Fruit fly (Drosophila melanogaster) whole organism, adult: Measurements from ENCODE around the gene Hr96.
A peak's percentile ranks its signal among the peaks of the same experiment; 100 is the strongest.

Experiments
- CG11617 ChIP-seq: fragments of 200-800 bp; sonication (Bioruptor generic); optimal IDR thresholded peaks from 2 replicates; lab custom pipeline; 2017; ENCODE audit warnings: mild to moderate bottlenecking, missing biosample characterization, missing genetic modification reagents, missing genetic modification characterization
- CG12768 ChIP-seq: fragments of 200-800 bp; sonication (Bioruptor generic); optimal IDR thresholded peaks from 2 replicates; lab custom pipeline; 2017; ENCODE audit warnings: missing biosample characterization, missing genetic modification characterization, mild to moderate bottlenecking, moderate library complexity, missing genetic modification reagents
- CG33017 ChIP-seq: fragments of 200-800 bp; sonication (Bioruptor generic); optimal IDR thresholded peaks from 2 replicates; lab custom pipeline; 2018; ENCODE audit warnings: missing biosample characterization, mild to moderate bottlenecking, missing genetic modification characterization, moderate library complexity
- CG5204 ChIP-seq: fragments of 200-800 bp; sonication (Bioruptor generic); optimal IDR thresholded peaks from 2 replicates; lab custom pipeline; 2016; ENCODE audit warnings: missing biosample characterization, missing genetic modification characterization
- CG7045 ChIP-seq: fragments of 200-800 bp; sonication (Bioruptor generic); optimal IDR thresholded peaks from 2 replicates; lab custom pipeline; 2017; ENCODE audit warnings: missing biosample characterization, mild to moderate bottlenecking, missing genetic modification characterization
- CG7101 ChIP-seq: fragments of 200-800 bp; sonication (Bioruptor generic); optimal IDR thresholded peaks from 2 replicates; lab custom pipeline; 2018; ENCODE audit warnings: missing biosample characterization, mild to moderate bottlenecking, missing genetic modification characterization, moderate library complexity
- Clk ChIP-seq: fragments of 200-800 bp; sonication (Bioruptor generic); optimal IDR thresholded peaks from 2 replicates; lab custom pipeline; 2017; ENCODE audit warnings: missing biosample characterization, missing genetic modification characterization
- Crg-1 ChIP-seq: fragments of 200-800 bp; sonication (Bioruptor generic); optimal IDR thresholded peaks from 2 replicates; lab custom pipeline; 2016; ENCODE audit warnings: missing biosample characterization, missing genetic modification characterization
- Mnt ChIP-seq: fragments of 200-800 bp; sonication (Bioruptor generic); optimal IDR thresholded peaks from 2 replicates; lab custom pipeline; 2016; ENCODE audit warnings: missing biosample characterization, mild to moderate bottlenecking, missing genetic modification characterization
- toe ChIP-seq: fragments of 200-800 bp; sonication (Bioruptor generic); optimal IDR thresholded peaks from 2 replicates; lab custom pipeline; 2016; ENCODE audit warnings: missing biosample characterization, missing genetic modification characterization

- TF ChIP-seq Mnt (GFP tag; lab: Kevin White, UChicago) (peak; percentile 43), CG7045 (GFP tag; lab: Kevin White, UChicago) (no peak), CG33017 (tag; lab: Kevin White, UChicago) (no peak), CG7101 (tag; lab: Kevin White, UChicago) (no peak), toe (GFP tag; lab: Kevin White, UChicago) (no peak), Crg-1 (GFP tag; lab: Kevin White, UChicago) (no peak), CG12768 (GFP tag; lab: Kevin White, UChicago) (no peak), Clk (GFP tag; lab: Kevin White, UChicago) (no peak), CG5204 (no peak), CG11617 (no peak)
Measured at dm6 chr3R:25051441-25052097, 26.5 kb downstream of the Hr96 start.
